Worm (Caenorhabditis elegans): Measurements from ENCODE around the gene F31D4.8.

DNA sequence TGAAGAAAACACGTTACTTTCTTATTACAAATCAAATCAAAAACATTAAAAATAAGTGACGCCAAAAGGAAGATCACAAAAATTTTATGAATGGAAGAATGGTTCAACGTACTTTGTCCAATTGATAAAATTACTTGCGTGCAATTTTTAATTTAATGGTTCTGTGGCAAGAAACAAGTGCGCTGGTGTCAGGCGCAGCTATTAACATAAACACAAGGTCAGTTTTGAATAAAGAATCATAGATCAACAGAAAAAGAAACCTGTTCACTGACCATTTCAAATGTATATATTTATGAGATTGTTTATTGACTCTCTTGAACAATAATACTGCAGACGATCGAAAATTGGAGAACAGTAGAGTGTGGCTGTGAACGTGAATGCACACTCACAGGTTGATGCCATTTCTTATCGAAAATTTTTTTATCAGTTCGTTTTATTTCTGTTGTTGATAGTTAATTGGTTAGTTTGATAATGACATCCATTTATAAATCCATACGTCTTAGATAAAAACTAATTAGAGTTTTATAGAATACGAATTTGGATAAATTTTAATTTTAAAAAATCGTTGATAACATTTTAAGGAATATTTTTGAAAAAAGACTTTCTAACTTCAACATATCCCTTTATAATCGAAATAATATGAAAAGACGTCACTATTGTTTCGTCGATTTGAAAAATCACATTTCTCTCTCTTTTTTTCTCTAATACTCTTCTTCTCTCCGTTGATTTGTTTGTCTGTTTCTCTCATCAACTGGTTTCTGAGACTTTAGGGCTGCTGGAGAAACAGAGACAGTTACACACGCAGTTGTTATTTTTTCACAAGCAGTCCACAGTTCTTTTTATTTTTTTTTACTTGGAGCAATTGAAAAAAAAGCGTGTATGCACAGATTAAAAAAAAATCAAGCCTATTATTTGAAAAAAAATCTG is 35.2 kb upstream of the F31D4.8 start, which contains the start of gene amx-3:
- TF ChIP-seq ama-1 (optimal IDR thresholded peaks at IDR 0.05) (no peak), hmbx-1 (tag; optimal IDR thresholded peaks at IDR 0.05) (no peak), pes-1 (GFP tag; IDR thresholded peaks at IDR 0.05) (no peak), flt-1 (GFP tag; IDR thresholded peaks at IDR 0.05) (no peak), aly-1 (tag; optimal IDR thresholded peaks at IDR 0.05) (no peak), sea-1 (GFP tag; conservative IDR thresholded peaks at IDR 0.05) (no peak), ceh-36 (tag; optimal IDR thresholded peaks at IDR 0.05) (no peak), B0310.2 (tag; optimal IDR thresholded peaks at IDR 0.05) (no peak), tbx-11 (GFP tag; IDR thresholded peaks at IDR 0.05) (no peak), ets-7 (tag; optimal IDR thresholded peaks at IDR 0.05) (no peak), ceh-13 (GFP tag; optimal IDR thresholded peaks at IDR 0.05) (no peak), F13C5.2 (tag; optimal IDR thresholded peaks at IDR 0.05) (no peak), tra-4 (tag; optimal IDR thresholded peaks at IDR 0.05) (no peak)

Measured in whole organism, early embryonic.